Fruit fly (Drosophila melanogaster) whole organism, embryonic: ENCODE results near the gene CG31139.

Source experiments
- CG15073 ChIP-seq: fragments of 200-800 bp; sonication (Bioruptor generic); optimal IDR thresholded peaks from 2 replicates; lab custom pipeline; 2016; ENCODE audit warnings: missing biosample characterization, missing genetic modification characterization
- CG4707 ChIP-seq: fragments of 200-800 bp; sonication (Bioruptor generic); optimal IDR thresholded peaks from 2 replicates; lab custom pipeline; 2018; ENCODE audit warnings: missing biosample characterization, mild to moderate bottlenecking, missing genetic modification characterization, moderate library complexity
- Hr3 ChIP-seq: fragments of 200-800 bp; sonication (Bioruptor generic); optimal IDR thresholded peaks from 3 replicates; lab custom pipeline; 2016; ENCODE audit warnings: missing biosample characterization, missing genetic modification characterization
- Xbp1 ChIP-seq: fragments of 200-800 bp; sonication (Bioruptor generic); optimal IDR thresholded peaks from 3 replicates; lab custom pipeline; 2016; ENCODE audit warnings: missing biosample characterization, mild to moderate bottlenecking, missing genetic modification characterization
- ara ChIP-seq: fragments of 200-800 bp; sonication (Bioruptor generic); IDR thresholded peaks from 2 replicates; pipeline ENCODE4 v1.3.6; 2022; ENCODE audit warnings: missing biosample characterization, missing genetic modification characterization
- bcd ChIP-seq: fragments of 200-800 bp; sonication (Bioruptor generic); optimal IDR thresholded peaks from 2 replicates; lab custom pipeline; 2017; ENCODE audit warnings: missing biosample characterization, mild to moderate bottlenecking, missing genetic modification characterization
- bsh ChIP-seq, 2 experiments: fragments of 200-800 bp; sonication (Bioruptor generic); optimal IDR thresholded peaks; 2 replicates each; lab custom pipeline; 2017 to 2018; ENCODE audit warnings: mild to moderate bottlenecking in 2 of 2, missing biosample characterization in 2 of 2, missing genetic modification characterization in 2 of 2, moderate library complexity in 1 of 2
- dan ChIP-seq: fragments of 200-800 bp; sonication (Bioruptor generic); IDR thresholded peaks from 2 replicates; pipeline ENCODE4 v1.3.6; 2022; ENCODE audit warnings: missing biosample characterization, missing genetic modification characterization
- h ChIP-seq: fragments of >200 bp; optimal IDR thresholded peaks from 2 replicates; lab custom pipeline; 2017
- kay ChIP-seq: fragments of 200-800 bp; sonication (Bioruptor generic); optimal IDR thresholded peaks from 2 replicates; lab custom pipeline; 2016; ENCODE audit warnings: missing biosample characterization, missing genetic modification characterization
- sens ChIP-seq: fragments of 200-800 bp; sonication (Bioruptor generic); peaks from one replicate; lab custom pipeline; 2016; ENCODE audit warnings: missing biosample characterization, missing genetic modification characterization
- tll ChIP-seq, 2 experiments: fragments of 200-800 bp in 1 of 2; fragments of >200 bp in 1 of 2; sonication (Bioruptor generic) in 1 of 2; optimal IDR thresholded peaks; 2 replicates each; lab custom pipeline; 2017 to 2019; ENCODE audit warnings: missing biosample characterization in 2 of 2, missing genetic modification characterization in 2 of 2, mild to moderate bottlenecking in 1 of 2, moderate library complexity in 1 of 2
- vvl ChIP-seq: fragments of 200-800 bp; sonication (Bioruptor generic); IDR thresholded peaks from 2 replicates; pipeline ENCODE4 v1.3.6; 2022; ENCODE audit warnings: missing biosample characterization, missing genetic modification characterization
- wor ChIP-seq: fragments of 200-800 bp; sonication (Bioruptor generic); IDR thresholded peaks from 2 replicates; pipeline ENCODE4 v1.3.6; 2022; ENCODE audit warnings: missing biosample characterization, missing genetic modification characterization

- TF ChIP-seq Xbp1, result no peak
- no peak for TF ChIP-seq wor (GFP tag; lab: Robert Waterston, UW)
- TF ChIP-seq h, result no peak
- TF ChIP-seq CG4707, result no peak
- no peak for TF ChIP-seq ara
- no peak for TF ChIP-seq Hr3
- TF ChIP-seq CG15073 (GFP tag; lab: Kevin White, UChicago), result no peak
- no peak for TF ChIP-seq vvl (GFP tag; lab: Robert Waterston, UW)
- no peak for TF ChIP-seq bcd (GFP tag; lab: Kevin White, UChicago)
- TF ChIP-seq sens (GFP tag; lab: Kevin White, UChicago), result peak; percentile 42
- no peak for TF ChIP-seq kay (GFP tag; lab: Kevin White, UChicago)
- TF ChIP-seq tll (GFP tag; optimal IDR thresholded peaks at IDR 0.05; lab: Kevin White, UChicago), result no peak
- no peak for TF ChIP-seq bsh (GFP tag; optimal IDR thresholded peaks at IDR 0.05; lab: Kevin White, UChicago)
- TF ChIP-seq dan (GFP tag; lab: Robert Waterston, UW), result no peak
Measured at dm6 chr3R:22718937-22719606, 29.8 kb downstream of the CG31139 start.
